Fruit fly (Drosophila melanogaster) whole organism, pupa: ENCODE results near the gene Pvf2.

ENCODE experiments used
- CG10348 ChIP-seq: fragments of 200-800 bp; sonication (Bioruptor generic); IDR thresholded peaks from 2 replicates; pipeline ENCODE4 v1.3.6; 2022; ENCODE audit warnings: missing biosample characterization, missing genetic modification characterization
- CG12605 ChIP-seq: fragments of 200-800 bp; sonication (Bioruptor generic); IDR thresholded peaks from 2 replicates; pipeline ENCODE4 v1.3.6; 2022; ENCODE audit warnings: missing biosample characterization, missing genetic modification characterization
- CG13204 ChIP-seq: fragments of 200-800 bp; sonication (Bioruptor generic); optimal IDR thresholded peaks from 2 replicates; lab custom pipeline; 2018; ENCODE audit warnings: missing biosample characterization, mild to moderate bottlenecking, missing genetic modification characterization, moderate library complexity
- CG14655 ChIP-seq: fragments of 200-800 bp; sonication (Bioruptor generic); optimal IDR thresholded peaks from 3 replicates; lab custom pipeline; 2017; ENCODE audit warnings: mild to moderate bottlenecking, missing biosample characterization, missing genetic modification reagents, missing genetic modification characterization
- CG15710 ChIP-seq: fragments of 200-800 bp; sonication (Bioruptor generic); optimal IDR thresholded peaks from 2 replicates; lab custom pipeline; 2018; ENCODE audit warnings: missing biosample characterization, mild to moderate bottlenecking, missing genetic modification characterization, moderate library complexity
- CG17806 ChIP-seq: fragments of 200-800 bp; sonication (Bioruptor generic); optimal IDR thresholded peaks from 2 replicates; lab custom pipeline; 2018; ENCODE audit warnings: missing biosample characterization, mild to moderate bottlenecking, missing genetic modification characterization, moderate library complexity
- CG32121 ChIP-seq: fragments of 200-800 bp; sonication (Bioruptor generic); IDR thresholded peaks from 2 replicates; pipeline ENCODE4 v1.3.6; 2022; ENCODE audit warnings: missing biosample characterization, missing genetic modification characterization
- CG34367 ChIP-seq: fragments of 200-800 bp; sonication (Bioruptor generic); optimal IDR thresholded peaks from 2 replicates; lab custom pipeline; 2018; ENCODE audit warnings: missing biosample characterization, mild to moderate bottlenecking, missing genetic modification characterization
- CG4496 ChIP-seq: fragments of 200-800 bp; sonication (Bioruptor generic); IDR thresholded peaks from 3 replicates; pipeline ENCODE4 v1.3.6; 2022; ENCODE audit warnings: missing biosample characterization, missing genetic modification characterization
- CG8159 ChIP-seq: fragments of 200-800 bp; sonication (Bioruptor generic); optimal IDR thresholded peaks from 3 replicates; lab custom pipeline; 2018; ENCODE audit warnings: missing biosample characterization, mild to moderate bottlenecking, missing genetic modification characterization, moderate library complexity
- CG8301 ChIP-seq: fragments of 200-800 bp; sonication (Bioruptor generic); optimal IDR thresholded peaks from 2 replicates; lab custom pipeline; 2018; ENCODE audit warnings: missing biosample characterization, mild to moderate bottlenecking, missing genetic modification characterization
- CG9948 ChIP-seq: fragments of 200-800 bp; sonication (Bioruptor generic); optimal IDR thresholded peaks from 2 replicates; lab custom pipeline; 2018; ENCODE audit warnings: missing biosample characterization, mild to moderate bottlenecking, missing genetic modification characterization, moderate library complexity
- D1 ChIP-seq: fragments of 200-800 bp; sonication (Bioruptor generic); optimal IDR thresholded peaks from 2 replicates; lab custom pipeline; 2018; ENCODE audit warnings: missing biosample characterization, mild to moderate bottlenecking, missing genetic modification characterization, moderate library complexity
- EcR ChIP-seq: fragments of 200-800 bp; sonication (Bioruptor generic); optimal IDR thresholded peaks from 3 replicates; lab custom pipeline; 2019; ENCODE audit warnings: missing biosample characterization, missing genetic modification characterization, mild to moderate bottlenecking, moderate library complexity, missing genetic modification reagents
- Ets98B ChIP-seq: fragments of 200-800 bp; sonication (Bioruptor generic); IDR thresholded peaks from 2 replicates; pipeline ENCODE4 v1.3.6; 2022; ENCODE audit warnings: missing biosample characterization, missing genetic modification characterization
- Pif1A ChIP-seq: fragments of 200-800 bp; sonication (Bioruptor generic); optimal IDR thresholded peaks from 3 replicates; lab custom pipeline; 2016; ENCODE audit warnings: missing biosample characterization, missing genetic modification characterization
- Pif1B ChIP-seq: fragments of 200-800 bp; sonication (Bioruptor generic); optimal IDR thresholded peaks from 3 replicates; lab custom pipeline; 2016; ENCODE audit warnings: missing biosample characterization, missing genetic modification characterization
- Snoo ChIP-seq: fragments of 200-800 bp; sonication (Bioruptor generic); optimal IDR thresholded peaks from 3 replicates; lab custom pipeline; 2017; ENCODE audit warnings: missing biosample characterization, mild to moderate bottlenecking, missing genetic modification characterization, inconsistent platforms
- fd96Ca ChIP-seq: fragments of 200-800 bp; sonication (Bioruptor generic); IDR thresholded peaks from 3 replicates; pipeline ENCODE4 v1.3.6; 2022; ENCODE audit warnings: missing biosample characterization, missing genetic modification characterization
- gl ChIP-seq: fragments of 200-800 bp; sonication (Bioruptor generic); optimal IDR thresholded peaks from 2 replicates; lab custom pipeline; 2018; ENCODE audit warnings: missing biosample characterization, mild to moderate bottlenecking, missing genetic modification characterization
- rn ChIP-seq: fragments of 200-800 bp; sonication (Bioruptor generic); IDR thresholded peaks from 2 replicates; pipeline ENCODE4 v1.3.6; 2022; ENCODE audit warnings: missing biosample characterization, missing genetic modification characterization

The Pvf2 gene

dm6 chr2L:7076055-7076700, 8.3 kb downstream of the Pvf2 start:
- TF ChIP-seq CG14655 (GFP tag; lab: Kevin White, UChicago) (peak; percentile 80), CG8159 (tag; lab: Kevin White, UChicago) (peak; percentile 89), EcR (GFP tag; lab: Kevin White, UChicago) (peak; percentile 64), CG15710 (peak; percentile 95), Pif1A (GFP tag; lab: Kevin White, UChicago) (peak; percentile 86), CG13204 (GFP tag; lab: Kevin White, UChicago) (peak; percentile 77), CG9948 (tag; lab: Kevin White, UChicago) (peak; percentile 84), fd96Ca (GFP tag; lab: Robert Waterston, UW) (peak; percentile 86), D1 (peak; percentile 32), CG12605 (GFP tag; lab: Robert Waterston, UW) (peak; percentile 75), CG32121 (GFP tag; lab: Robert Waterston, UW) (peak; percentile 52), CG34367 (tag; lab: Kevin White, UChicago) (peak; percentile 91), CG17806 (tag; lab: Kevin White, UChicago) (peak; percentile 87), Ets98B (GFP tag; lab: Robert Waterston, UW) (peak; percentile 81), Snoo (tag; lab: Kevin White, UChicago) (peak; percentile 37), CG4496 (GFP tag; lab: Robert Waterston, UW) (peak; percentile 87), CG8301 (tag; lab: Kevin White, UChicago) (peak; percentile 76), Pif1B (peak; percentile 83), CG10348 (no peak), rn (GFP tag; lab: Robert Waterston, UW) (peak; percentile 67), gl (peak; percentile 73)
- TF ChIP-seq, all 21 proteins: peak for 20

dm6 chr2L:7073011-7073410, 11.4 kb downstream of the Pvf2 start:
- TF ChIP-seq CG9948 (tag; lab: Kevin White, UChicago) = peak; percentile 39
- TF ChIP-seq Snoo (tag; lab: Kevin White, UChicago) = no peak
- TF ChIP-seq CG4496 (GFP tag; lab: Robert Waterston, UW) = peak; percentile 71; the same call in 2 of the 3 replicates
- peak; percentile 46 for TF ChIP-seq CG17806 (tag; lab: Kevin White, UChicago)
- no peak for TF ChIP-seq CG12605 (GFP tag; lab: Robert Waterston, UW)
- TF ChIP-seq gl = no peak
- TF ChIP-seq CG14655 (GFP tag; lab: Kevin White, UChicago) = peak; percentile 54
- TF ChIP-seq EcR (GFP tag; lab: Kevin White, UChicago) = no peak
- no peak for TF ChIP-seq D1
- peak; percentile 68 for TF ChIP-seq CG8301 (tag; lab: Kevin White, UChicago)
- TF ChIP-seq CG13204 (GFP tag; lab: Kevin White, UChicago) = no peak
- TF ChIP-seq Pif1B = no peak
- peak; percentile 76 for TF ChIP-seq Ets98B (GFP tag; lab: Robert Waterston, UW)
- peak; percentile 69 for TF ChIP-seq CG32121 (GFP tag; lab: Robert Waterston, UW)
- peak; percentile 58 for TF ChIP-seq Pif1A (GFP tag; lab: Kevin White, UChicago)
- TF ChIP-seq CG15710 = peak; percentile 17
- no peak for TF ChIP-seq CG10348
- TF ChIP-seq CG34367 (tag; lab: Kevin White, UChicago) = no peak
- no peak for TF ChIP-seq fd96Ca (GFP tag; lab: Robert Waterston, UW)
- TF ChIP-seq rn (GFP tag; lab: Robert Waterston, UW) = no peak
- peak; percentile 52 for TF ChIP-seq CG8159 (tag; lab: Kevin White, UChicago)

dm6 chr2L:7071862-7072261, 12.6 kb downstream of the Pvf2 start:
- peak; percentile 61 for TF ChIP-seq CG9948 (tag; lab: Kevin White, UChicago)
- TF ChIP-seq EcR (GFP tag; lab: Kevin White, UChicago) = no peak
- no peak for TF ChIP-seq Snoo (tag; lab: Kevin White, UChicago)
- TF ChIP-seq Pif1A (GFP tag; lab: Kevin White, UChicago) = peak; percentile 82
- peak; percentile 73 for TF ChIP-seq CG8159 (tag; lab: Kevin White, UChicago)
- TF ChIP-seq CG13204 (GFP tag; lab: Kevin White, UChicago) = no peak
- 0 out of 2 replicates have a peak, but pooled peaks have one; percentile 20 for TF ChIP-seq CG32121 (GFP tag; lab: Robert Waterston, UW)
- TF ChIP-seq CG17806 (tag; lab: Kevin White, UChicago) = peak; percentile 68
- peak; percentile 66; the same call in 1 of the 3 replicates for TF ChIP-seq CG4496 (GFP tag; lab: Robert Waterston, UW)
- TF ChIP-seq rn (GFP tag; lab: Robert Waterston, UW) = no peak
- TF ChIP-seq fd96Ca (GFP tag; lab: Robert Waterston, UW) = peak; percentile 76
- peak; percentile 63 for TF ChIP-seq CG15710
- TF ChIP-seq Pif1B = peak; percentile 56
- TF ChIP-seq Ets98B (GFP tag; lab: Robert Waterston, UW) = peak; percentile 33; the same call in 1 of the 2 replicates
- peak; percentile 68 for TF ChIP-seq CG12605 (GFP tag; lab: Robert Waterston, UW)
- TF ChIP-seq CG14655 (GFP tag; lab: Kevin White, UChicago) = peak; percentile 72
- TF ChIP-seq D1 = peak; percentile 25
- no peak for TF ChIP-seq CG10348
- TF ChIP-seq CG34367 (tag; lab: Kevin White, UChicago) = peak; percentile 54
- TF ChIP-seq gl = no peak
- TF ChIP-seq CG8301 (tag; lab: Kevin White, UChicago) = peak; percentile 56

DNA sequence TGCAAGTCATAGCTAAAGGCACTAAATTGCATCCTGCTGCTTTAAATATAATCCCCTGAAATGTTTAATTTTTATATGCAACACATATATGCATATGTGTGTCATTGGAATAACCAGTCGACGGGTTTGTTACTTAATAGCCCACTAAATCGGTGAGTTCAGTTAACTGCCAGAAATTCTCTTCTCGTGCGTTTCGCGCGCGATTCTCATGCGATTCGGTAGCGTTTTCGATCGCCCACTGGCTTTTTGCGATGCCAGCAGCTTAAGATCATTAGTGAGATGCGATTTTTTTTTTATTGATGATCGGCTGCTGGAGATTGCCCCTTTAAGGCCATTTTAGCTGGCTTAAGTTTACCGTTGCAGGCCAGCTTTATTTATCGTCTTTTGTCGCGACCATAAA, 13.2 kb downstream of the Pvf2 start:
- TF ChIP-seq gl (no peak), CG14655 (GFP tag; lab: Kevin White, UChicago) (no peak), CG32121 (GFP tag; lab: Robert Waterston, UW) (no peak), fd96Ca (GFP tag; lab: Robert Waterston, UW) (no peak), CG13204 (GFP tag; lab: Kevin White, UChicago) (no peak), EcR (GFP tag; lab: Kevin White, UChicago) (peak; percentile 37), D1 (no peak)

DNA sequence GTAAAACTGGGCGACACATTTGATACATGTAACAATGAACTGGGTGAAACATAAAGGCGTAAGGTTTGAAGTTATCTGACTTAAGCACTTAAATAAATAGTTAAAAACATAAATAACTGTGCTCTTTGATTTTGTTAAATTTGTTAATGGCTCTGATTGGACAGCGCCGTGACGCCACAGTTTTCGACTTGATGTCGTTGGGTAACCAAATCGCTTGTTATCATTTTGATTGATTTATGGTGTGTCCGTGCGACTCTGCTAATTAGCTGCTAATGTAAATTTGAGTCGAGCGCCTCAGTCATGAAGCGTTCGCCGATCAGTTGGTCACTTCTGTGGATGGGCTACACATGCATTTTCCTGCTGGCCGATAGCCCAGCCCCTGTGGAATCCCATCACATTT, 16.8 kb downstream of the Pvf2 start, which contains the start of gene Ugt307A1:
Ugt307A1 (plus strand) TSS at position 301 of the 400 bp plus-strand sequence.
- TF ChIP-seq CG12605 (GFP tag; lab: Robert Waterston, UW) = no peak
